Worm (Caenorhabditis elegans) whole organism, L4/young adult: ENCODE results near the gene Y34B4A.7.

Source experiments
- W03F9.2 ChIP-seq: fragments of 150-350 bp; optimal IDR thresholded peaks from 2 replicates; lab custom pipeline; 2014; ENCODE audit warnings: missing biosample characterization, missing genetic modification characterization
- dao-5 ChIP-seq: sonication (generic microtip); optimal IDR thresholded peaks from 2 replicates; lab custom pipeline; 2016; ENCODE audit warnings: missing genotype, missing genetic modification characterization, moderate library complexity, missing compliant biosample characterization
- him-1 ChIP-seq: sonication (generic microtip); optimal IDR thresholded peaks from 2 replicates; lab custom pipeline; 2016; ENCODE audit warnings: missing genotype, missing genetic modification reagents, missing genetic modification characterization, missing compliant biosample characterization

Gene Y34B4A.7

ce11 chrX:5213565-5213964 lies 30.6 kb upstream of the Y34B4A.7 start:
- TF ChIP-seq him-1 (tag; lab: Kevin White, UChicago) (no peak), W03F9.2 (tag; lab: Kevin White, UChicago) (no peak), dao-5 (no peak)

DNA sequence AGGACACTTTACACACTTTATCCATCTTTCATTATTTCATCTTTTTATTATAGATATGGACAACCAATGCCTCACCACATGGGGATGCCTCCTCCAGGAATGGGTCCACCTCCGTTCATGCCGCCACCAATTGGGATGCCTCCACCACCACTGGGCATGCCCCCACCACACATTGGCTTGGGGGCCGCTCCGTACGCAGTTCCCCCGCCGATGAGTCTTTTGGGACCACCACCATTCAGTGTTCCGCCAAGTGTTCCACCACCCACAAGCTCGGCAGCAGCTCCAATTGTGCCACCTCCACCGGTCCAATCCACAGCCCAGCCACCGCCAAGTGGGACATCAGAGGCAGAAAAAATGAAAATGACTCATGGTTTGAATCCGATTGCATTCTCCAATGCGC lies 29.3 kb upstream of the Y34B4A.7 start:
- TF ChIP-seq W03F9.2 (tag; lab: Kevin White, UChicago) = no peak
- no peak for TF ChIP-seq dao-5
- TF ChIP-seq him-1 (tag; lab: Kevin White, UChicago) = no peak

DNA sequence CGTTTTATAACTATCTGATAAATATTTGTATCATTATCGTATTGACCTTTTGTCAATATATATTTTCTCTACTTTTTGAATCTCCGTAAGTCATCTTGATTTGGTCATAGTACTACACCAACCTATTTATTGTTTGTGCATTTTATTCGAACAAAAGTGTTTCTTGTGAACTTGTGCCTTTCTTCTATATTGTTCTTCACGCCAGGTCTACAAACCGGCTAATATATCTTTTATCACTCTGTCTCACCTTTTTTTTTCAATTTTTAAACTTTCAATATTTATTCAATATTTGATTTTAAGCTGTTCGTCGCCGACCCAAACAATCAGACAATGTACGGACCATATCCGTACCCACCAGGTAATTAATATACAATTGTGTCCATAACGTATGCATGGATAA lies 28.1 kb upstream of the Y34B4A.7 start, which contains the start of gene hrpa-2:
TSS of gene hrpa-2 (plus strand) at position 301 of the 400 bp plus-strand sequence.
- TF ChIP-seq W03F9.2 (tag; lab: Kevin White, UChicago) (no peak), dao-5 (no peak), him-1 (tag; lab: Kevin White, UChicago) (no peak)

DNA sequence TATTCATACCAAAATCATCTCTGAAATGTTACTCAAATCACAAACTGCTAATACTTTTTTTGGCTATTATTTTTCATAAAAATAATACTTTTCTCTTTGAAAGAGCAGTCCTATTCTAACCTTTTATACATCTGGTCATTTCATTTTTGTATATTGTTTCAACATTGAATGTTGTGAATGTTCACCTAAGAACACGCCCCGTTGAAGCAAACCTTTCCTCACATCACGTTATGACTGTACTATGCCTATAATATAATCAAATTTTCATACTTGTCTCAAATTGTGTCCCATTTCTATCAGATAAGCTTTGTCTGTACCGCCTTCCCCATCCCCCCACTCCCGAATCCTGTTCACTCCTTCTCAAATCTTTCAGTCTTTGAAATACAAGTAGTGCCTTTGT lies 25.8 kb upstream of the Y34B4A.7 start:
- TF ChIP-seq dao-5 (no peak), W03F9.2 (tag; lab: Kevin White, UChicago) (no peak), him-1 (tag; lab: Kevin White, UChicago) (no peak)

ce11 chrX:5226265-5226664 lies 17.9 kb upstream of the Y34B4A.7 start, which contains the start of gene H28G03.3:
Gene H28G03.3 (minus strand): TSS chrX:5226365.
- TF ChIP-seq dao-5 (no peak), W03F9.2 (tag; lab: Kevin White, UChicago) (no peak), him-1 (tag; lab: Kevin White, UChicago) (no peak)

DNA sequence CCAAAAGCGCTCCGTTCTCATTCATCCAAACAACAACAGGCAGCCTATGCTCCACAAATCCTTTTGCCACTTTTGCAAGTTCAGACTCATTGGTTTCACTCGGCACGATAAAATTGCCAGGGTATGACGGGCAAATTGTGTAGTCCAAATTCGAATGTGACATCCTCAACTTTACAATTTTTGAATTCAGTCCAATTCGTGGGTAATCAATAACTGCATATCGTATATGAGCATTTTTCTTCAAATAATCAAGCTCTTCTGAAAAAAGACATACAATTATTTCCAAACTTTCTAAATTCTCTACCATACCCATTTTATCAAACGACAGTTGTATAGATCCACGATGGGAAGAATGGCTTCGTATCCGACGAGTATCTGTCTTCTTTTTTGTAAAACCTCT lies 5.9 kb upstream of the Y34B4A.7 start:
- no peak for TF ChIP-seq dao-5
- TF ChIP-seq him-1 (tag; lab: Kevin White, UChicago) = no peak
- TF ChIP-seq W03F9.2 (tag; lab: Kevin White, UChicago) = no peak

DNA sequence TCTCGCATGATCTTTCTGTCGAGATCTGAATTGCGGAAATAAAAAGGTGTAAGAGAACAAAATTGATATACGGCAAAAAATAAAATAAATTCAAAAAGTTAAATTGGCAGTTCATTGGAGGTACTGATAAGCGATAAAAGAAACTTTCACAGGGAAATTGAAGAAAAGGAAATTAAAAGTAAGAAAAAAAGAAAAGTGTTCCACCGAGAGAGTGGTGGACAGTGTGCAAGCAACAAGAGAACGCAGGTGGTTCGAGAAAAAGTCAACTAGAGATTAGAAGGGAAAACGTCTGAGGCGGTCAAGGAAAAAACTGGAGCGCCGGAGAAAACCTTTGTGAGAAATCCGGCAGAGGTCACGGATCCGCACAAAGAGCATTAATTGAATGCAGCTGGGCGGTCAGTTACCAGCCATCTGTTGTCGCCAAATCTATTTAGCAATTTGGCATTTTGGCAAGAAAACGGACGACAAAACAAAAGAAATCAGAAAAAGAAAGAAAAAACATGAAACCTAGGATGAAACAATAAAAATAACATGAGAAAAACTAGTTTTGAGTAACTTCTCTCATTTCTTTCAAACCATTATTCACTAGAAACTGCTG lies 656 bp upstream of the Y34B4A.7 start, which contains the start of gene mtm-5:
TSS of gene mtm-5 (minus strand) at position 27 of the 598 bp plus-strand sequence.
- TF ChIP-seq him-1 (tag; lab: Kevin White, UChicago) = no peak
- no peak for TF ChIP-seq dao-5
- TF ChIP-seq W03F9.2 (tag; lab: Kevin White, UChicago) = no peak

ce11 chrX:5248754-5249153 lies 4.6 kb downstream of the Y34B4A.7 start:
- no peak for TF ChIP-seq him-1 (tag; lab: Kevin White, UChicago)
- TF ChIP-seq dao-5 = no peak
- TF ChIP-seq W03F9.2 (tag; lab: Kevin White, UChicago) = no peak

DNA sequence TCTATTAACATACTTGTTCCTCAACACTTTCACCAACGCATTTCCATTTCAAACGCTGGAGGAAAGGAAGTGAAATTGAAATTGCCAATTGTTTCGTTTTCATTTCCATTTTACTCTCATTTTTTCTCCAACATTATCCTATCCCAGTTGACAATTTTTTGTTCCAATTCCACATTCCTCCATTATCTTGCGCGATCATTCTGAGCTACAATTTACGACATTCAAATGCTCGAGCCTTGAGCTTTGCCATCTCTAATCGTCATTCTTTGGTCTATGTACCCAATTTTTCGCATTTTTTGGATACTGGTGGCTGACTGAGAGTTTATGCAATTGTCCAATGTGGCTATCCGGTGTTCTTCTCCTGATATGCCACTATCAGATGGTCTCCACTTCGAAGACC lies 5.5 kb downstream of the Y34B4A.7 start, which contains the start of gene Y34B4A.10:
TSS of gene Y34B4A.10 (plus strand) at position 301 of the 400 bp plus-strand sequence.
- no peak for TF ChIP-seq W03F9.2 (tag; lab: Kevin White, UChicago)
- no peak for TF ChIP-seq him-1 (tag; lab: Kevin White, UChicago)
- TF ChIP-seq dao-5 = no peak

DNA sequence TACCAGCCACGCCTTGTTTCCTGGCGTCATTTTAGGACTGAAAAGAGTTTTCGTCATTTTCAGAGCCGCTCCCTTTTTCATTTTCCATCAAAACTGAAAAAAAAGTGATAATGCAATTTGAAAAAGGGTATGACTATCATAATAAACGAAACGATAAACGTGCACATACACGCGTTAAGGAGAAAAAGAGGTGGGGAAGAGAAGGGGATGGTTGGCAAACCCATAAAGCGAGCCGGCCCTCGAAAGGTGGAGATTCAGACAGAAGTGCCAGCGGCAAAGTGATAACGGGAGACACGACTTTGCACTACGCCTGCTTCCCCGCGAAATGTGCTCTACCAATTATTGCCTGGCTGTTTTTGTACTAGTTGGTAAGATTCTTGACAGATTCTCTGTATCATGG lies 8.7 kb downstream of the Y34B4A.7 start, which contains the start of gene nspg-14:
TSS of gene nspg-14 (plus strand) at position 250 of the 400 bp plus-strand sequence.
- no peak for TF ChIP-seq him-1 (tag; lab: Kevin White, UChicago)
- TF ChIP-seq W03F9.2 (tag; lab: Kevin White, UChicago) = no peak
- TF ChIP-seq dao-5 = no peak

- TF ChIP-seq W03F9.2 (tag; lab: Kevin White, UChicago) = no peak
- no peak for TF ChIP-seq dao-5
- no peak for TF ChIP-seq him-1 (tag; lab: Kevin White, UChicago)
Measured at ce11 chrX:5254894-5255293, 10.8 kb downstream of the Y34B4A.7 start, which contains the start of gene nspg-13. Gene nspg-13 (plus strand): TSS chrX:5255194.

ce11 chrX:5255320-5255719 lies 11.2 kb downstream of the Y34B4A.7 start:
- TF ChIP-seq W03F9.2 (tag; lab: Kevin White, UChicago) = no peak
- no peak for TF ChIP-seq dao-5
- no peak for TF ChIP-seq him-1 (tag; lab: Kevin White, UChicago)

ce11 chrX:5256999-5257398 lies 12.9 kb downstream of the Y34B4A.7 start, which contains the start of gene nspg-12:
Gene nspg-12 (plus strand): TSS chrX:5257299.
- TF ChIP-seq dao-5 = no peak
- TF ChIP-seq him-1 (tag; lab: Kevin White, UChicago) = no peak
- no peak for TF ChIP-seq W03F9.2 (tag; lab: Kevin White, UChicago)

ce11 chrX:5260389-5260788 lies 16.3 kb downstream of the Y34B4A.7 start:
- TF ChIP-seq him-1 (tag; lab: Kevin White, UChicago) = no peak
- TF ChIP-seq W03F9.2 (tag; lab: Kevin White, UChicago) = no peak

ce11 chrX:5262033-5262432 lies 17.9 kb downstream of the Y34B4A.7 start:
- no peak for TF ChIP-seq W03F9.2 (tag; lab: Kevin White, UChicago)
